Fruit fly (Drosophila melanogaster) whole organism, embryonic: ENCODE measurements around the gene Ns1.

ENCODE experiments used
- CG10321 ChIP-seq: fragments of 200-800 bp; sonication (Bioruptor generic); IDR thresholded peaks from 2 replicates; pipeline ENCODE4 v1.3.6; 2022; ENCODE audit warnings: missing biosample characterization, missing genetic modification characterization
- CG10959 ChIP-seq: fragments of 200-800 bp; sonication (Bioruptor generic); IDR thresholded peaks from 2 replicates; pipeline ENCODE4 v1.3.6; 2022; ENCODE audit warnings: missing biosample characterization, missing genetic modification characterization
- CG10979 ChIP-seq: fragments of 200-800 bp; sonication (Bioruptor generic); optimal IDR thresholded peaks from 2 replicates; lab custom pipeline; 2018; ENCODE audit warnings: missing biosample characterization, mild to moderate bottlenecking, missing genetic modification characterization, moderate library complexity
- CG11085 ChIP-seq: fragments of 200-800 bp; sonication (Bioruptor generic); IDR thresholded peaks from 2 replicates; pipeline ENCODE4 v1.3.6; 2022; ENCODE audit warnings: missing biosample characterization, missing genetic modification characterization
- CG12299 ChIP-seq: fragments of 200-800 bp; sonication (Bioruptor generic); optimal IDR thresholded peaks from 2 replicates; lab custom pipeline; 2018; ENCODE audit warnings: missing biosample characterization, mild to moderate bottlenecking, missing genetic modification characterization
- CG12391 ChIP-seq: fragments of 200-800 bp; sonication (Bioruptor generic); optimal IDR thresholded peaks from 3 replicates; lab custom pipeline; 2018; ENCODE audit warnings: missing biosample characterization, mild to moderate bottlenecking, missing genetic modification characterization, moderate library complexity
- CG12744 ChIP-seq: fragments of 200-800 bp; sonication (Bioruptor generic); optimal IDR thresholded peaks from 2 replicates; lab custom pipeline; 2016; ENCODE audit warnings: missing biosample characterization, missing genetic modification characterization
- CG13775 ChIP-seq: fragments of 200-800 bp; sonication (Bioruptor generic); optimal IDR thresholded peaks from 3 replicates; lab custom pipeline; 2017; ENCODE audit warnings: missing biosample characterization, mild to moderate bottlenecking, missing genetic modification characterization
- CG1529 ChIP-seq: fragments of 200-800 bp; sonication (Bioruptor generic); optimal IDR thresholded peaks from 3 replicates; lab custom pipeline; 2018; ENCODE audit warnings: missing biosample characterization, missing genetic modification characterization
- CG15479 ChIP-seq: fragments of 200-800 bp; sonication (Bioruptor generic); optimal IDR thresholded peaks from 3 replicates; lab custom pipeline; 2019; ENCODE audit warnings: missing biosample characterization, mild to moderate bottlenecking, missing genetic modification characterization, moderate library complexity
- CG1603 ChIP-seq: fragments of 200-800 bp; sonication (Bioruptor generic); optimal IDR thresholded peaks from 2 replicates; lab custom pipeline; 2019; ENCODE audit warnings: missing biosample characterization, mild to moderate bottlenecking, missing genetic modification characterization, moderate library complexity
- CG1647 ChIP-seq: fragments of 200-800 bp; sonication (Bioruptor generic); optimal IDR thresholded peaks from 3 replicates; lab custom pipeline; 2016; ENCODE audit warnings: missing biosample characterization, missing genetic modification characterization
- CG18619 ChIP-seq: fragments of 200-800 bp; sonication (Bioruptor generic); optimal IDR thresholded peaks from 3 replicates; lab custom pipeline; 2017; ENCODE audit warnings: missing biosample characterization, mild to moderate bottlenecking, missing genetic modification characterization
- CG2116 ChIP-seq: fragments of 200-800 bp; sonication (Bioruptor generic); optimal IDR thresholded peaks from 3 replicates; lab custom pipeline; 2018; ENCODE audit warnings: missing biosample characterization, mild to moderate bottlenecking, missing genetic modification characterization
- CG2678 ChIP-seq: fragments of 200-800 bp; sonication (Bioruptor generic); optimal IDR thresholded peaks from 3 replicates; lab custom pipeline; 2019; ENCODE audit warnings: missing biosample characterization, mild to moderate bottlenecking, missing genetic modification characterization, moderate library complexity
- CG2875 ChIP-seq: fragments of 200-800 bp; sonication (Bioruptor generic); optimal IDR thresholded peaks from 2 replicates; lab custom pipeline; 2017; ENCODE audit warnings: missing biosample characterization, mild to moderate bottlenecking, missing genetic modification characterization, missing genetic modification reagents
- CG30403 ChIP-seq: fragments of 200-800 bp; sonication (Bioruptor generic); optimal IDR thresholded peaks from 3 replicates; lab custom pipeline; 2016; ENCODE audit warnings: missing biosample characterization, missing genetic modification characterization
- CG31441 ChIP-seq: fragments of 200-800 bp; sonication (Bioruptor generic); IDR thresholded peaks from 2 replicates; pipeline ENCODE4 v1.3.6; 2022; ENCODE audit warnings: missing biosample characterization, missing genetic modification characterization
- CG4328 ChIP-seq: fragments of 200-800 bp; sonication (Bioruptor generic); optimal IDR thresholded peaks from 3 replicates; lab custom pipeline; 2017; ENCODE audit warnings: missing biosample characterization, missing genetic modification reagents, missing genetic modification characterization
- CG5245 ChIP-seq: fragments of 200-800 bp; sonication (Bioruptor generic); optimal IDR thresholded peaks from 3 replicates; lab custom pipeline; 2016; ENCODE audit warnings: missing biosample characterization, missing genetic modification characterization
- CG6765 ChIP-seq: fragments of 200-800 bp; sonication (Bioruptor generic); optimal IDR thresholded peaks from 3 replicates; lab custom pipeline; 2017; ENCODE audit warnings: missing biosample characterization, mild to moderate bottlenecking, missing genetic modification characterization
- CG7357 ChIP-seq: fragments of 200-800 bp; sonication (Bioruptor generic); IDR thresholded peaks from 3 replicates; pipeline ENCODE4 v1.3.6; 2022; ENCODE audit warnings: missing biosample characterization, missing genetic modification characterization
- CG9727 ChIP-seq: fragments of 200-800 bp; sonication (Bioruptor generic); optimal IDR thresholded peaks from 3 replicates; lab custom pipeline; 2017; ENCODE audit warnings: missing biosample characterization, mild to moderate bottlenecking, missing genetic modification characterization
- Camta ChIP-seq: fragments of 200-800 bp; sonication (Bioruptor generic); optimal IDR thresholded peaks from 2 replicates; lab custom pipeline; 2016; ENCODE audit warnings: missing biosample characterization, missing genetic modification characterization
- D19A ChIP-seq: fragments of 200-800 bp; optimal IDR thresholded peaks from 3 replicates; lab custom pipeline; 2019; ENCODE audit warnings: missing biosample characterization, mild to moderate bottlenecking, missing genetic modification characterization, moderate library complexity
- Dad ChIP-seq: fragments of 200-800 bp; sonication (Bioruptor generic); optimal IDR thresholded peaks from 3 replicates; lab custom pipeline; 2016; ENCODE audit warnings: missing biosample characterization, missing genetic modification characterization
- Drgx ChIP-seq: fragments of 200-800 bp; sonication (Bioruptor generic); IDR thresholded peaks from 2 replicates; pipeline ENCODE4 v1.3.6; 2022; ENCODE audit warnings: missing biosample characterization, missing genetic modification characterization
- Ets97D ChIP-seq: fragments of 200-800 bp; sonication (Bioruptor generic); optimal IDR thresholded peaks from 3 replicates; lab custom pipeline; 2016; ENCODE audit warnings: missing biosample characterization, missing genetic modification characterization
- Fer2 ChIP-seq: fragments of 200-800 bp; sonication (Bioruptor generic); optimal IDR thresholded peaks from 2 replicates; lab custom pipeline; 2018; ENCODE audit warnings: missing biosample characterization, mild to moderate bottlenecking, missing genetic modification characterization, moderate library complexity
- HmgZ ChIP-seq: fragments of 200-800 bp; sonication (Bioruptor generic); optimal IDR thresholded peaks from 2 replicates; lab custom pipeline; 2018; ENCODE audit warnings: missing biosample characterization, mild to moderate bottlenecking, missing genetic modification characterization
- Kr ChIP-seq: fragments of 200-800 bp; sonication (Bioruptor generic); optimal IDR thresholded peaks from 2 replicates; lab custom pipeline; 2017; ENCODE audit warnings: missing biosample characterization, mild to moderate bottlenecking, missing genetic modification characterization
- Max ChIP-seq: fragments of 200-800 bp; sonication (Bioruptor generic); optimal IDR thresholded peaks from 2 replicates; lab custom pipeline; 2016; ENCODE audit warnings: missing biosample characterization, mild to moderate bottlenecking, missing genetic modification characterization
- NK7.1 ChIP-seq: fragments of 200-800 bp; sonication (Bioruptor generic); optimal IDR thresholded peaks from 3 replicates; lab custom pipeline; 2016; ENCODE audit warnings: missing biosample characterization, missing genetic modification characterization
- Rx ChIP-seq: fragments of 200-800 bp; sonication (Bioruptor generic); IDR thresholded peaks from 2 replicates; pipeline ENCODE4 v1.3.6; 2022; ENCODE audit warnings: missing biosample characterization, missing genetic modification characterization
- Sin3A ChIP-seq: fragments of >200 bp; optimal IDR thresholded peaks from 2 replicates; lab custom pipeline; 2018
- Six4 ChIP-seq: fragments of 200-800 bp; sonication (Bioruptor generic); optimal IDR thresholded peaks from 2 replicates; lab custom pipeline; 2016; ENCODE audit warnings: missing biosample characterization, missing genetic modification characterization
- Spps ChIP-seq: fragments of 200-800 bp; sonication (Bioruptor generic); optimal IDR thresholded peaks from 2 replicates; lab custom pipeline; 2018; ENCODE audit warnings: missing biosample characterization, mild to moderate bottlenecking, missing genetic modification characterization
- cg ChIP-seq: fragments of 200-800 bp; sonication (Bioruptor generic); optimal IDR thresholded peaks from 3 replicates; lab custom pipeline; 2019; ENCODE audit warnings: missing biosample characterization, mild to moderate bottlenecking, missing genetic modification characterization, moderate library complexity
- ci ChIP-seq: fragments of 200-800 bp; sonication (Bioruptor generic); IDR thresholded peaks from 3 replicates; pipeline ENCODE4 v1.3.6; 2022; ENCODE audit warnings: missing biosample characterization, missing genetic modification characterization
- croc ChIP-seq: fragments of 200-800 bp; sonication (Bioruptor generic); conservative IDR thresholded peaks from 3 replicates; pipeline ENCODE4 v1.3.6; 2022; ENCODE audit warnings: missing biosample characterization, missing genetic modification characterization
- exex ChIP-seq: fragments of 200-800 bp; sonication (Bioruptor generic); optimal IDR thresholded peaks from 4 replicates; lab custom pipeline; 2018; ENCODE audit warnings: missing biosample characterization, mild to moderate bottlenecking, missing genetic modification characterization, moderate library complexity
- gcm ChIP-seq: fragments of 200-800 bp; sonication (Bioruptor generic); optimal IDR thresholded peaks from 2 replicates; lab custom pipeline; 2019; ENCODE audit warnings: missing biosample characterization, mild to moderate bottlenecking, missing genetic modification characterization, moderate library complexity
- gem ChIP-seq: fragments of 200-800 bp; sonication (Bioruptor generic); optimal IDR thresholded peaks from 2 replicates; lab custom pipeline; 2019; ENCODE audit warnings: missing biosample characterization, mild to moderate bottlenecking, missing genetic modification characterization, moderate library complexity
- gt ChIP-seq: fragments of 200-800 bp; sonication (Bioruptor generic); IDR thresholded peaks from 2 replicates; pipeline ENCODE4 v1.3.6; 2022; ENCODE audit warnings: missing biosample characterization, missing genetic modification characterization
- lola ChIP-seq, 3 experiments: fragments of >200 bp in 2 of 3; fragments of 200-800 bp in 1 of 3; sonication (Bioruptor generic) in 1 of 3; optimal IDR thresholded peaks; 2 replicates each; lab custom pipeline; 2017 to 2019; ENCODE audit warnings: missing biosample characterization in 3 of 3, missing genetic modification characterization in 3 of 3, mild to moderate bottlenecking in 1 of 3, moderate library complexity in 1 of 3
- mirr ChIP-seq: fragments of 200-800 bp; sonication (Bioruptor generic); optimal IDR thresholded peaks from 3 replicates; lab custom pipeline; 2018; ENCODE audit warnings: missing biosample characterization, mild to moderate bottlenecking, missing genetic modification characterization
- prd ChIP-seq, 3 experiments: fragments of >200 bp in 2 of 3; fragments of 200-800 bp in 1 of 3; sonication (Bioruptor generic) in 1 of 3; optimal IDR thresholded peaks in 2 of 3; IDR thresholded peaks in 1 of 3; 2 replicates in 2 of 3; 3 replicates in 1 of 3; pipeline versions ENCODE4 v1.3.6 to Lab custom; 2017 to 2022; ENCODE audit warnings: missing biosample characterization in 1 of 3, missing genetic modification characterization in 1 of 3
- sob ChIP-seq: fragments of 200-800 bp; sonication (Bioruptor generic); IDR thresholded peaks from 2 replicates; pipeline ENCODE4 v1.3.6; 2022; ENCODE audit warnings: missing biosample characterization, missing genetic modification characterization
- twi ChIP-seq: fragments of 200-800 bp; optimal IDR thresholded peaks from 2 replicates; lab custom pipeline; 2019; ENCODE audit warnings: missing biosample characterization, mild to moderate bottlenecking, missing genetic modification characterization, moderate library complexity

Gene Ns1

dm6 chr3R:17052465-17053149 lies 19.9 kb downstream of the Ns1 start (continued):
- peak; percentile 6 for TF ChIP-seq CG2875 (GFP tag; lab: Kevin White, UChicago)
- TF ChIP-seq D19A (tag; lab: Kevin White, UChicago): peak; percentile 64
- TF ChIP-seq CG6765 (GFP tag; lab: Kevin White, UChicago): no peak
- TF ChIP-seq CG10979 (tag; lab: Kevin White, UChicago): peak; percentile 84
- TF ChIP-seq Max (GFP tag; lab: Kevin White, UChicago): peak; percentile 18
- TF ChIP-seq Spps (tag; lab: Kevin White, UChicago): peak; percentile 36
- TF ChIP-seq sob (GFP tag; lab: Robert Waterston, UW): no peak
- peak; percentile 51 for TF ChIP-seq CG1603 (tag; lab: Kevin White, UChicago)
- peak; percentile 73 for TF ChIP-seq CG12391
- no peak for TF ChIP-seq CG15479 (GFP tag; lab: Kevin White, UChicago)
- peak; percentile 8; the same call in 1 of the 3 replicates for TF ChIP-seq ci (GFP tag; lab: Robert Waterston, UW)
- TF ChIP-seq Drgx (GFP tag; lab: Robert Waterston, UW): peak; percentile 12; the same call in 1 of the 2 replicates
- TF ChIP-seq Ets97D: no peak
- TF ChIP-seq CG10959 (GFP tag; lab: Robert Waterston, UW): peak; percentile 44
- TF ChIP-seq CG13775 (GFP tag; lab: Kevin White, UChicago): peak; percentile 69
- TF ChIP-seq CG5245 (GFP tag; lab: Kevin White, UChicago): peak; percentile 28
- TF ChIP-seq CG12299: no peak
- peak; percentile 89 for TF ChIP-seq CG9727
- no peak for TF ChIP-seq CG4328
- peak; percentile 60 for TF ChIP-seq cg
- TF ChIP-seq CG7357 (GFP tag; lab: Robert Waterston, UW): no peak
- no peak for TF ChIP-seq CG31441 (GFP tag; lab: Robert Waterston, UW)
- TF ChIP-seq Kr: peak; percentile 5
- TF ChIP-seq mirr (GFP tag; lab: Kevin White, UChicago): no peak
- peak; percentile 50 for TF ChIP-seq CG1529 (GFP tag; lab: Kevin White, UChicago)
- TF ChIP-seq CG2116 (GFP tag; lab: Kevin White, UChicago): peak; percentile 3
- TF ChIP-seq CG10321: no peak
- TF ChIP-seq Rx: no peak
- TF ChIP-seq prd (optimal IDR thresholded peaks at IDR 0.05; lab: Kevin White, UChicago): no peak
- TF ChIP-seq prd (GFP tag; IDR thresholded peaks at IDR 0.05; lab: Robert Waterston, UW): peak; percentile 75
- TF ChIP-seq CG2678 (tag; lab: Kevin White, UChicago): peak; percentile 17
- no peak for TF ChIP-seq Camta (GFP tag; lab: Kevin White, UChicago)
- TF ChIP-seq HmgZ (tag; lab: Kevin White, UChicago): no peak
- TF ChIP-seq Dad (GFP tag; lab: Kevin White, UChicago): peak; percentile 1
- no peak for TF ChIP-seq Six4
- peak; percentile 71 for TF ChIP-seq twi
- peak; percentile 6 for TF ChIP-seq CG18619
- peak in 1 of 3 experiments; percentile 88 for TF ChIP-seq lola (GFP tag; optimal IDR thresholded peaks at IDR 0.05; lab: Kevin White, UChicago)
- TF ChIP-seq Fer2 (tag; lab: Kevin White, UChicago): no peak
- no peak for TF ChIP-seq gt (GFP tag; lab: Robert Waterston, UW)
- no peak for TF ChIP-seq exex (tag; lab: Kevin White, UChicago)
- peak; percentile 67 for TF ChIP-seq gcm (GFP tag; lab: Kevin White, UChicago)
- TF ChIP-seq CG11085: no peak
- peak; percentile 46; the same call in 2 of the 3 replicates for TF ChIP-seq croc
- TF ChIP-seq CG1647 (GFP tag; lab: Kevin White, UChicago): no peak
- TF ChIP-seq Sin3A (lab: Kevin White, UChicago): no peak
- peak; percentile 39 for TF ChIP-seq CG30403 (GFP tag; lab: Kevin White, UChicago)
- TF ChIP-seq CG12744 (GFP tag; lab: Kevin White, UChicago): no peak
- peak; percentile 75 for TF ChIP-seq gem (tag; lab: Kevin White, UChicago)
- no peak for TF ChIP-seq NK7.1 (GFP tag; lab: Kevin White, UChicago)
